Worm (Caenorhabditis elegans) whole organism, L1 larva: Measurements from ENCODE around the gene hum-8.

Source experiments
- F16B12.6 ChIP-seq: fragments of 150-350 bp; optimal IDR thresholded peaks from 2 replicates; lab custom pipeline; 2014; ENCODE audit warnings: missing biosample characterization, missing genetic modification characterization
- Y116A8C.19 ChIP-seq: sonication (generic microtip); optimal IDR thresholded peaks from 2 replicates; lab custom pipeline; 2016; ENCODE audit warnings: missing compliant biosample characterization, missing genetic modification characterization, borderline replicate concordance
- aly-2 ChIP-seq: fragments of 150-350 bp; optimal IDR thresholded peaks from 2 replicates; lab custom pipeline; 2014; ENCODE audit warnings: missing biosample characterization, missing genetic modification characterization
- ama-1 ChIP-seq: fragments of 150-350 bp; optimal IDR thresholded peaks from 2 replicates; lab custom pipeline; 2014
- ceh-90 ChIP-seq: sonication (generic microtip); optimal IDR thresholded peaks from 2 replicates; lab custom pipeline; 2016; ENCODE audit warnings: missing genetic modification characterization, missing compliant biosample characterization
- efl-1 ChIP-seq, 4 experiments: fragments of 150-350 bp; optimal IDR thresholded peaks in 3 of 4; peaks in 1 of 4; 1 replicate in 1 of 4; 2 replicates in 3 of 4; lab custom pipeline; 2014; ENCODE audit warnings: missing biosample characterization in 2 of 4, missing genetic modification characterization in 2 of 4, missing genetic modification reagents in 2 of 4
- egl-13 ChIP-seq: sonication (generic microtip); optimal IDR thresholded peaks from 2 replicates; lab custom pipeline; 2016; ENCODE audit warnings: missing genotype, missing genetic modification reagents, missing genetic modification characterization, missing compliant biosample characterization
- elt-2 ChIP-seq: sonication (generic microtip); optimal IDR thresholded peaks from 2 replicates; lab custom pipeline; 2016; ENCODE audit warnings: missing genetic modification characterization, mild to moderate bottlenecking, inconsistent platforms, missing compliant biosample characterization, missing genetic modification reagents
- elt-3 ChIP-seq, 6 experiments: fragments of 150-350 bp in 1 of 6; sonication (generic microtip); optimal IDR thresholded peaks; 2 replicates each; lab custom pipeline; 2017 to 2018; ENCODE audit warnings: missing biosample characterization in 6 of 6, missing genetic modification characterization in 6 of 6, inconsistent platforms in 1 of 6
- fkh-10 ChIP-seq: sonication (generic microtip); optimal IDR thresholded peaks from 2 replicates; lab custom pipeline; 2017; ENCODE audit warnings: missing biosample characterization, missing genetic modification reagents, missing genetic modification characterization
- fkh-8 ChIP-seq: sonication (generic microtip); optimal IDR thresholded peaks from 2 replicates; lab custom pipeline; 2016; ENCODE audit warnings: mild to moderate bottlenecking, missing genetic modification characterization, missing compliant biosample characterization
- fos-1 ChIP-seq: fragments of 150-350 bp; optimal IDR thresholded peaks from 2 replicates; lab custom pipeline; 2014; ENCODE audit warnings: missing biosample characterization, missing genetic modification characterization
- hlh-17 ChIP-seq: fragments of 200-800 bp; sonication (Bioruptor generic); optimal IDR thresholded peaks from 2 replicates; lab custom pipeline; 2018; ENCODE audit warnings: missing genetic modification characterization, mild to moderate bottlenecking, missing compliant biosample characterization, moderate library complexity, borderline replicate concordance
- lin-15B ChIP-seq: fragments of 150-350 bp; sonication (generic microtip); optimal IDR thresholded peaks from 3 replicates; lab custom pipeline; 2014; ENCODE audit warnings: missing biosample characterization, missing genetic modification characterization
- lir-3 ChIP-seq: sonication (generic microtip); optimal IDR thresholded peaks from 2 replicates; lab custom pipeline; 2016; ENCODE audit warnings: mild to moderate bottlenecking, missing genetic modification characterization, moderate library complexity, missing compliant biosample characterization; ENCODE audit not compliant: poor library complexity
- mdl-1 ChIP-seq, 2 experiments: fragments of 150-350 bp; optimal IDR thresholded peaks; 2 replicates each; lab custom pipeline; 2014 to 2017; ENCODE audit warnings: missing biosample characterization in 2 of 2, missing genetic modification characterization in 2 of 2, inconsistent platforms in 1 of 2
- mep-1 ChIP-seq: fragments of 150-350 bp; optimal IDR thresholded peaks from 2 replicates; lab custom pipeline; 2014; ENCODE audit warnings: missing biosample characterization, missing genetic modification characterization
- nhr-11 ChIP-seq: fragments of 150-350 bp; optimal IDR thresholded peaks from 2 replicates; lab custom pipeline; 2014; ENCODE audit warnings: missing biosample characterization, missing genetic modification characterization
- nhr-19 ChIP-seq: fragments of 200-800 bp; sonication (Bioruptor generic); conservative IDR thresholded peaks from 2 replicates; pipeline ENCODE4 v1.3.6; 2022; ENCODE audit warnings: missing genetic modification characterization, missing compliant biosample characterization
- nhr-28 ChIP-seq: fragments of 150-350 bp; optimal IDR thresholded peaks from 2 replicates; lab custom pipeline; 2014; ENCODE audit warnings: missing biosample characterization, missing genetic modification characterization
- nhr-71 ChIP-seq: sonication (generic microtip); optimal IDR thresholded peaks from 2 replicates; lab custom pipeline; 2016; ENCODE audit warnings: mild to moderate bottlenecking, missing genetic modification characterization, moderate library complexity, missing compliant biosample characterization
- nhr-84 ChIP-seq: sonication (generic microtip); optimal IDR thresholded peaks from 2 replicates; lab custom pipeline; 2017; ENCODE audit warnings: missing biosample characterization, missing genetic modification characterization
- pag-3 ChIP-seq: sonication (generic microtip); optimal IDR thresholded peaks from 2 replicates; lab custom pipeline; 2017; ENCODE audit warnings: missing genetic modification characterization, mild to moderate bottlenecking, missing compliant biosample characterization, antibody characterized with exemption, borderline replicate concordance; ENCODE audit not compliant: insufficient read depth
- skn-1 ChIP-seq: fragments of 150-350 bp; optimal IDR thresholded peaks from 2 replicates; lab custom pipeline; 2014; ENCODE audit warnings: missing biosample characterization, missing genetic modification characterization
- snpc-4 ChIP-seq: fragments of 150-350 bp; optimal IDR thresholded peaks from 2 replicates; lab custom pipeline; 2014; ENCODE audit warnings: missing biosample characterization, missing genetic modification characterization
- swsn-7 ChIP-seq: sonication (generic microtip); optimal IDR thresholded peaks from 2 replicates; lab custom pipeline; 2016; ENCODE audit warnings: missing genetic modification characterization, missing compliant biosample characterization
- tlp-1 ChIP-seq: fragments of 150-350 bp; optimal IDR thresholded peaks from 2 replicates; lab custom pipeline; 2014; ENCODE audit warnings: missing biosample characterization, missing genetic modification characterization
- unc-30 ChIP-seq: sonication (generic microtip); optimal IDR thresholded peaks from 2 replicates; lab custom pipeline; 2017; ENCODE audit warnings: missing biosample characterization, missing genetic modification characterization
- unc-62 ChIP-seq: fragments of 150-350 bp; optimal IDR thresholded peaks from 2 replicates; lab custom pipeline; 2014; ENCODE audit warnings: missing biosample characterization, missing genetic modification reagents, missing genetic modification characterization
- unc-98 ChIP-seq: fragments of 200-800 bp; sonication (Bioruptor generic); IDR thresholded peaks from 2 replicates; pipeline ENCODE4 v1.3.6; 2022; ENCODE audit warnings: missing genetic modification characterization, missing compliant biosample characterization
- vab-15 ChIP-seq: sonication (generic microtip); optimal IDR thresholded peaks from 2 replicates; lab custom pipeline; 2017; ENCODE audit warnings: missing genotype, mild to moderate bottlenecking, missing genetic modification characterization, missing compliant biosample characterization
- xbp-1 ChIP-seq: sonication (generic microtip); optimal IDR thresholded peaks from 2 replicates; lab custom pipeline; 2016; ENCODE audit warnings: missing genetic modification characterization, missing compliant biosample characterization
- zag-1 ChIP-seq: fragments of 150-350 bp; optimal IDR thresholded peaks from 2 replicates; lab custom pipeline; 2014; ENCODE audit warnings: missing biosample characterization, missing genetic modification characterization

The hum-8 gene

DNA sequence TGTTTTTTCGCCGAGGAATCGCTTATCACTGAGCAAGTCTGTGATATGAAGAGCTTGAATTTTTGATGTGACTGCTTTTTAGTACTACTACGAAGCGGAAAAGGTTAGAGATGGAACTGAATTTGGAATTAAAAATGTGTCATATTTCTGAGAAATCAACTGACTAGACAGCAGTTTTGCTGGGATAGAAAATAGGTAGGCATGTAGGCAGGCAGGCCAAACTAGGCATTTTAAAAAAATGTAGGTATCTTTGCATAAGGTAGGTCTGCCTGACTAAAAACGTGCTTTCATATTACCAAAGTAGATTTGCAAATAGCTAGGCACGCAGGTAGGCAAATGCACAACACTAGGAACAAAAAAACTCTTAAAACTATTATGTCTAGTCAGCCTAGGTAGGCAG, 26.2 kb upstream of the hum-8 start:
- TF ChIP-seq vab-15 (tag; lab: Kevin White, UChicago), result no peak
- peak; percentile 52 for TF ChIP-seq egl-13 (tag; lab: Kevin White, UChicago)

DNA sequence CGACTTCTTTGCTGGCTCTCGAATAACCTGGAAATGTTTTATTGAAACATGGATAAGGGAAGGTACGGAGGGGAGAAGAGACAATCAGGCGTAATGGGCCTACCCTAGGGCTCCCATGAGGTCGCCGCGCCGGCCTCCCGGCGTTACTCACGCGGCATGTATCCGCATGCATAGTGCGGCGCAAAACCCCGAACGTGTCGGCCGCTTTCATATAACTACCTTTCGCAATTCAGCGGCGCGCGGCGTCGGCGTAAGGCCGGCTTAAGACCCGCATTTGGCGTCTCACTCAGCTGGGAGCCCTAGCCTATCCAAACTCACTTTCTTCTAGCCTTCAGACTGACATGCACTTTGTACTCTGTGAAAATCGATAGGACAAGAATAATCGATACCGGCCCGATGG, 21.7 kb upstream of the hum-8 start:
- TF ChIP-seq swsn-7 (tag; lab: Kevin White, UChicago), result no peak
- no peak for TF ChIP-seq unc-98
- no peak for TF ChIP-seq zag-1
- no peak for TF ChIP-seq nhr-11 (tag; lab: Kevin White, UChicago)

DNA sequence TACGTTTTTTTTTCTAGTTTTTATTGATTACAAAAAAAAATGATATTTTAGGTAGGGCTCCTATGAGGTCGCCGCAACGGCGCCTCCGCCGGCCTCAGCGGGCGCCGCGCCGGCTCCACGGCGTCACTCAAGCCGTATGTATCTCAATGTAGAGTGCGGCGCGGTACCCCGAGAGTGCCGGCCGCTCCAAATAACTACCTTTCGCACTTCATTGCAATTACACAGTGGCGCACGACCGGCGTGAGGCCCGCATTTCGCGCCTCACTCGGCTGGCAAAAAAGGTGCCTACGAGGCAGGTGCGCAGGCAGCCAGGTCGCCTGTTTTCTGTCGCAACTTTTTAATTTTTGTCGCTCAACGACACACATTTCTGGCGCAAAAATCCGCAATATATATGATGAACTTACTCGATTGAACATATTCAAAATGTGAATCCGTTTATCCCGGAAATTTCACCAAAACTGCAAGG, 20.3 kb upstream of the hum-8 start, which contains the start of gene M04G7.2:
TSS of gene M04G7.2 (minus strand) at position 416 of the 466 bp plus-strand sequence.
- TF ChIP-seq nhr-28 (tag; lab: Kevin White, UChicago) (no peak), nhr-19 (no peak), skn-1 (tag; lab: Kevin White, UChicago) (no peak), Y116A8C.19 (tag; lab: Kevin White, UChicago) (no peak), vab-15 (tag; lab: Kevin White, UChicago) (no peak), fos-1 (tag; lab: Kevin White, UChicago) (no peak), lin-15B (tag; lab: Kevin White, UChicago) (no peak), ama-1 (lab: Kevin White, UChicago) (no peak), F16B12.6 (tag; lab: Kevin White, UChicago) (no peak), egl-13 (tag; lab: Kevin White, UChicago) (no peak), aly-2 (tag; lab: Kevin White, UChicago) (no peak), elt-2 (tag; lab: Kevin White, UChicago) (no peak), nhr-84 (tag; lab: Kevin White, UChicago) (no peak), mdl-1 (tag; optimal IDR thresholded peaks at IDR 0.05; lab: Kevin White, UChicago) (no peak), unc-30 (tag; lab: Kevin White, UChicago) (no peak), pag-3 (tag; lab: Kevin White, UChicago) (no peak), ceh-90 (tag; lab: Kevin White, UChicago) (no peak)

DNA sequence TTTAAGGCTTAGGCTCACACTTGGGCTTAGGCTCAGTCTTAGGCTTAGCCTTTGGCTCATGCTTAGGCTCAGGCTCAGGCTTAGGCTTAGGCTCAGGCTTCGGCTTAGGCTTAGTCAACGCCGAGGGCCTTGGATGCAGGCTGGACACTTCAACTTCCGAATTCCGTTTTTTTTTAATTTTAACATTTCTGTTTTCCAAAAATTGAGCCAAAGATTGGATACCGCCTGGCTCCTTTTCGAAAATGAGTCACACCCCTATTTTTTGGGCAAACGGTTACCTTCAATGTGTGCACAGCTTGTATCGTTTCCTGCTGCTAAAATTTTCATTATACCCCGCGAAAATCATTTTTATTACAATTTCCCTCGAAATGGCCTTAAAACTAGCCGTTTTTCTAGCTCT, 15.1 kb upstream of the hum-8 start, which contains the start of gene M04G7.1:
TSS of gene M04G7.1 (plus strand) at position 301 of the 400 bp plus-strand sequence.
- TF ChIP-seq fkh-8 (no peak), lir-3 (tag; lab: Kevin White, UChicago) (no peak), nhr-71 (tag; lab: Kevin White, UChicago) (no peak), hlh-17 (GFP tag; lab: Kevin White, UChicago) (no peak), elt-3 (tag; optimal IDR thresholded peaks at IDR 0.05; lab: Kevin White, UChicago) (no peak), xbp-1 (tag; lab: Kevin White, UChicago) (no peak), fkh-10 (no peak), tlp-1 (tag; lab: Kevin White, UChicago) (no peak), nhr-19 (no peak), snpc-4 (tag; lab: Kevin White, UChicago) (no peak), unc-62 (GFP tag; lab: Kevin White, UChicago) (no peak), mep-1 (no peak), efl-1 (optimal IDR thresholded peaks at IDR 0.05; lab: Kevin White, UChicago) (no peak), efl-1 (GFP tag; optimal IDR thresholded peaks at IDR 0.05 in 1 of 2; lab: Kevin White, UChicago) (no peak), mdl-1 (tag; optimal IDR thresholded peaks at IDR 0.05; lab: Kevin White, UChicago) (no peak)

DNA sequence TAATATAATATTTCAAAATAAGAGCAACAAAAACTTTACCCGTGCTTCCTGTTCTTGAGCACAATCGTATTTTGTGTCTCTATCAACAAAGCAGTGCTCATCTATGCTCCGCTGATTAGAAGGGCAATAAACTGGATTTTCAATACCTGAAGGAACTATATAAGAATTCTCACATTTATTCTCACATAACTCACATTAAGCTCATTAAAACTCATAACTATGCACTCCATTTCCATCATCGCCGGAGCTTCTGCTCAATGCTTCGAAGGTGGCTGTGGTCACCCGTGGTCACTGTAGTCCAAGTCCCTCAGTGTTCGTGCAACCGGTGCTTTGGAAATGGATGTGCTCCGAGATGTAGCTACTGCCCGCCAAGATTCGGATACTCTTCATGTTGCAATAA, 14.5 kb upstream of the hum-8 start, which contains the start of the genes Y66H1A.8 and M04G7.5:
TSS of gene Y66H1A.8 (minus strand) at position 101 of the 400 bp plus-strand sequence.
TSS of gene M04G7.5 (plus strand) at position 258 of the 400 bp plus-strand sequence.
- TF ChIP-seq unc-62 (GFP tag; lab: Kevin White, UChicago) (no peak), Y116A8C.19 (tag; lab: Kevin White, UChicago) (no peak)
